Fruit fly (Drosophila melanogaster) whole organism, adult: ENCODE measurements around the gene twf.

Source experiments
- CG1620 ChIP-seq: fragments of 200-800 bp; sonication (Bioruptor generic); optimal IDR thresholded peaks from 2 replicates; lab custom pipeline; 2016; ENCODE audit warnings: missing biosample characterization, missing genetic modification characterization
- CG7101 ChIP-seq: fragments of 200-800 bp; sonication (Bioruptor generic); optimal IDR thresholded peaks from 2 replicates; lab custom pipeline; 2018; ENCODE audit warnings: missing biosample characterization, mild to moderate bottlenecking, missing genetic modification characterization, moderate library complexity
- Clk ChIP-seq: fragments of 200-800 bp; sonication (Bioruptor generic); optimal IDR thresholded peaks from 2 replicates; lab custom pipeline; 2017; ENCODE audit warnings: missing biosample characterization, missing genetic modification characterization
- toe ChIP-seq: fragments of 200-800 bp; sonication (Bioruptor generic); optimal IDR thresholded peaks from 2 replicates; lab custom pipeline; 2016; ENCODE audit warnings: missing biosample characterization, missing genetic modification characterization

DNA sequence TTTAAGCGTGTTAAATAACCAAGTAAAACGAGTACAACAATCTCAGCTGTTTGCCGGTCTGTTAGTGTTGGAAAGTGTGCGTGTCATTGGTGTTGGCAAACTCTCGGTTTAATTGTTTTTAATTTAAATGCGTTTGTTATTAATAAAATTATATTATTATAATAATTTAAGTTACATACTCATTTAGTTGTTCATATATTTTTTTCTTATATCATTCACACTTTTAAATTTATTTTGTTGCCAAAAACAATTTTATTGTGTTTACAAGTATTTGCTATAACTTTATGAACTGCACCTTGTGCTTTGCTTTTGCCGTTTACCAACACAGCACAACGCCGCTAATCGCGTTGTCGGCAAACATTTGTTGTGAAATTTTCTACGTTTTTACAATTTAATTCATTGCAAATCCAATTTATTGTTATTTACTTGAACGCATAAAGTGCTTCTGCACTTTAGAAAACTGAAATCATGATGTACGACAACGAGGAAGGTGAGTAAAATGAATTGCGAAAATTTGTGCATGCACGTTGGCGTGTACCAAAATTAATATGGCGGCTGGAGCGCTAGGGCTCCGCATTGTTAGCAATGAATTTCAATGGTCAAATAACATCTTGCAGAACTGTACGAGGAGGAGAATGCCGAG lies 3.1 kb downstream of the twf start, which contains the start of the genes 140up and Polr2B:
- peak; percentile 79 for TF ChIP-seq CG1620
- TF ChIP-seq toe: peak; percentile 87
- peak; percentile 96 for TF ChIP-seq CG7101 (tag; lab: Kevin White, UChicago)
- peak; percentile 92 for TF ChIP-seq Clk (GFP tag; lab: Kevin White, UChicago)
